Worm (Caenorhabditis elegans): ENCODE measurements around the gene Y43F8B.25.

ce11 chrV:19462612-19463011 lies at the start of gene Y43F8B.25:
- no peak for TF ChIP-seq lin-13 (tag; optimal IDR thresholded peaks at IDR 0.05)
- no peak for TF ChIP-seq snpc-4 (tag; optimal IDR thresholded peaks at IDR 0.05)
- no peak for TF ChIP-seq nhr-76 (tag; optimal IDR thresholded peaks at IDR 0.05)
- TF ChIP-seq ztf-11 (tag; optimal IDR thresholded peaks at IDR 0.05), result no peak
